Worm (Caenorhabditis elegans) whole organism, L4 larva: Measurements from ENCODE around the gene Y54F10AM.8.

Experiments used
- F26F4.8 ChIP-seq: fragments of 200-800 bp; sonication (Bioruptor generic); conservative IDR thresholded peaks from 2 replicates; pipeline ENCODE4 v1.3.6; 2022; ENCODE audit warnings: missing genetic modification characterization, missing compliant biosample characterization
- ZK337.2 ChIP-seq: fragments of 200-800 bp; sonication (Bioruptor generic); IDR thresholded peaks from 2 replicates; pipeline ENCODE4 v1.3.6; 2022; ENCODE audit warnings: missing genetic modification reagents, missing genetic modification characterization, missing compliant biosample characterization
- lin-15B ChIP-seq: fragments of 150-350 bp; sonication (generic microtip); optimal IDR thresholded peaks from 3 replicates; lab custom pipeline; 2014; ENCODE audit warnings: missing biosample characterization, missing genetic modification characterization
- nhr-48 ChIP-seq: sonication (generic microtip); optimal IDR thresholded peaks from 2 replicates; lab custom pipeline; 2016; ENCODE audit warnings: mild to moderate bottlenecking, missing genetic modification characterization, missing compliant biosample characterization
- pqm-1 ChIP-seq: sonication (generic microtip); optimal IDR thresholded peaks from 2 replicates; lab custom pipeline; 2017; ENCODE audit warnings: missing biosample characterization, missing genetic modification characterization
- unc-130 ChIP-seq: sonication (generic microtip); optimal IDR thresholded peaks from 2 replicates; lab custom pipeline; 2016; ENCODE audit warnings: missing genetic modification reagents, missing genetic modification characterization, missing compliant biosample characterization
- ztf-11 ChIP-seq: fragments of 150-350 bp; optimal IDR thresholded peaks from 2 replicates; lab custom pipeline; 2014; ENCODE audit warnings: missing biosample characterization, missing genetic modification characterization

DNA sequence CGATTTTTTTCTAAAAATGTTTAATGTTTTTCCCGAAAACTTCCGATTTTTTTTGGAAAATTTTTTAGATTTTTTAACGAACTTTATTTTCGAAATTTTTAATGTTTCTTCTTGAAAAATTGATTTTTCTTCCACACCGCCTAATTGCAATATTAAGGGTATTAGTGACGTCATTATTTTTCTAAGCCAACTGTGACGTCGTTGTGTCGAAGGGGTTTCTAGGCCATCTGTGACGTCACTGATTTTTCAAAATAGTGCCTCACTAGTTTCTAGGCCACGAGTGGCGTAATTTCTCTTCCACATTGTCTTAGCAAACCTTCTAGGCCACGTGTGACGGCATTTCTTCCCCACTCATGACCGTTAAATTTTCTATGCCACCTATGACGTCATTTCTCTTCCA, 44.2 kb upstream of the Y54F10AM.8 start:
- TF ChIP-seq F26F4.8 (GFP tag; lab: Robert Waterston, UW) (no peak), nhr-48 (tag; lab: Kevin White, UChicago) (no peak), lin-15B (tag; lab: Kevin White, UChicago) (no peak), pqm-1 (tag; lab: Kevin White, UChicago) (no peak), ztf-11 (tag; lab: Kevin White, UChicago) (no peak), unc-130 (GFP tag; lab: Kevin White, UChicago) (no peak), ZK337.2 (no peak)
